Fruit fly (Drosophila melanogaster): ENCODE measurements around the gene CG5953.

CG5953 gene

DNA sequence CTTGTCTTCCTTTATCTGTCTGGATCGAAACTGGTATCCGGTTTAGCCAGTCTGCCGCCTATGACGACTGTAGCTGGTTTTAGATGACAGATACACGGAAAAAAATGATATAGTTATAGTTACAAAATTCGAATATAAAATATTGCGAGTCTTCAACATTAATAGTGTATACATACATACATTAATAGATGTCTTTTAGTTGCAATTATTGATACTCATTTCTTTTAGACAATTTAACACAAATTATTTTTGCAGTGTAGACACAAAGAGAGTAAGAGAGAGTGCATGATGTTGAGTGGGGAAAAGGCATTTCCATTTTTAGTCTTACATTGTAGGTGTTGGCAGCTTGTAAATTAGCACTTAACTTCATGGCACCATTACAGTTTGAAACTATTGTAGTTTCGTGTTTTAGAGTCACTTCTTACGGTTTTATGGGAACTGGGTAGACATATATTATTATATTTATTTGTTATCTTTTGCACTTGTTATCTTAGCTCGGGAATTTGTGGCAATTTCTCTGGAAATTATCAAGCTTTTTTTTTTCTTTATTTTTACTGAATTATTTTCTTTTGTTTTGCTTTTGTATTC is 37.4 kb downstream of the CG5953 start (continued):
- TF ChIP-seq CG33213 (GFP tag; optimal IDR thresholded peaks at IDR 0.05) (no peak), wdn (GFP tag; IDR thresholded peaks at IDR 0.05) (peak; percentile 69), CG16813 (GFP tag; IDR thresholded peaks at IDR 0.05; ENCODE audit: partially characterized antibody) (no peak), CG6791 (GFP tag; IDR thresholded peaks at IDR 0.05; ENCODE audit: partially characterized antibody) (no peak), sna (GFP tag; IDR thresholded peaks at IDR 0.05; ENCODE audit: partially characterized antibody) (no peak), ase (GFP tag; IDR thresholded peaks at IDR 0.05) (no peak), CG3838 (GFP tag; optimal IDR thresholded peaks at IDR 0.05) (peak; percentile 74), grau (tag; optimal IDR thresholded peaks at IDR 0.05) (peak; percentile 91), CG17385 (GFP tag; optimal IDR thresholded peaks at IDR 0.05) (peak; percentile 89), CG1647 (GFP tag; optimal IDR thresholded peaks at IDR 0.05) (no peak), Dref (GFP tag; IDR thresholded peaks at IDR 0.05) (no peak), CG15514 (GFP tag; optimal IDR thresholded peaks at IDR 0.05) (no peak), Camta (GFP tag; optimal IDR thresholded peaks at IDR 0.05) (peak; percentile 84), zf30C (GFP tag; optimal IDR thresholded peaks at IDR 0.05) (peak; percentile 80), odd (GFP tag; optimal IDR thresholded peaks at IDR 0.05) (peak; percentile 84), CG4404 (GFP tag; IDR thresholded peaks at IDR 0.05) (no peak), CG17361 (GFP tag; IDR thresholded peaks at IDR 0.05) (no peak), CG18011 (GFP tag; optimal IDR thresholded peaks at IDR 0.05) (peak; percentile 7), CG10543 (GFP tag; optimal IDR thresholded peaks at IDR 0.05) (no peak), CG4617 (GFP tag; optimal IDR thresholded peaks at IDR 0.05; ENCODE audit: borderline replicate concordance) (peak; percentile 72), CG1602 (GFP tag; optimal IDR thresholded peaks at IDR 0.05) (peak; percentile 81), H15 (GFP tag; IDR thresholded peaks at IDR 0.05) (no peak), CG8388 (GFP tag; optimal IDR thresholded peaks at IDR 0.05) (peak; percentile 96), eve (GFP tag; optimal IDR thresholded peaks at IDR 0.05) (peak in 1 of 2 experiments; percentile 47), CG12659 (GFP tag; optimal IDR thresholded peaks at IDR 0.05) (peak; percentile 85), nmo (GFP tag; optimal IDR thresholded peaks at IDR 0.05) (no peak), PHDP (tag; optimal IDR thresholded peaks at IDR 0.05) (peak; percentile 94), CG10366 (GFP tag; IDR thresholded peaks at IDR 0.05) (peak; percentile 83), Usf (GFP tag; optimal IDR thresholded peaks at IDR 0.05) (peak; percentile 39), dpn (GFP tag; optimal IDR thresholded peaks at IDR 0.05) (peak; percentile 4 to 87), Lhr (GFP tag; optimal IDR thresholded peaks at IDR 0.05) (peak; percentile 63), CG6689 (GFP tag; IDR thresholded peaks at IDR 0.05) (no peak), trh (GFP tag; optimal IDR thresholded peaks at IDR 0.05) (peak; percentile 56), CG5180 (GFP tag; optimal IDR thresholded peaks at IDR 0.05) (no peak), knrl (GFP tag; IDR thresholded peaks at IDR 0.05; ENCODE audit: partially characterized antibody) (no peak), ttk (GFP tag; IDR thresholded peaks at IDR 0.05) (peak; percentile 84), Gsc (GFP tag; IDR thresholded peaks at IDR 0.05) (no peak), inv (GFP tag; IDR thresholded peaks at IDR 0.05; ENCODE audit: partially characterized antibody) (no peak), GATAe (GFP tag; conservative IDR thresholded peaks at IDR 0.05) (no peak), YL-1 (GFP tag; optimal IDR thresholded peaks at IDR 0.05) (peak; percentile 48), Nf-YB (GFP tag; optimal IDR thresholded peaks at IDR 0.05) (peak; percentile 78), CG30431 (GFP tag; optimal IDR thresholded peaks at IDR 0.05) (peak; percentile 71), CG7928 (GFP tag; optimal IDR thresholded peaks at IDR 0.05) (no peak), CG7786 (GFP tag; optimal IDR thresholded peaks at IDR 0.05) (peak; percentile 75), NC2α (GFP tag; optimal IDR thresholded peaks at IDR 0.05) (peak; percentile 69), sim (GFP tag; IDR thresholded peaks at IDR 0.05) (peak; percentile 83), Opbp (GFP tag; IDR thresholded peaks at IDR 0.05; ENCODE audit: partially characterized antibody) (no peak), MESR4 (GFP tag; optimal IDR thresholded peaks at IDR 0.05) (peak; percentile 43), corto (GFP tag; optimal IDR thresholded peaks at IDR 0.05) (no peak)
